Worm (Caenorhabditis elegans) whole organism, L3 larva: ENCODE results near the gene F09C6.10.
A peak's percentile ranks its signal among the peaks of the same experiment; 100 is the strongest.

ENCODE experiments used
- R02D3.7 ChIP-seq: fragments of 150-350 bp; optimal IDR thresholded peaks from 2 replicates; lab custom pipeline; 2014; ENCODE audit warnings: missing biosample characterization, missing genetic modification characterization
- ZK546.5 ChIP-seq: sonication (generic microtip); optimal IDR thresholded peaks from 2 replicates; lab custom pipeline; 2017; ENCODE audit warnings: missing biosample characterization, missing genetic modification characterization
- aly-2 ChIP-seq: fragments of 150-350 bp; optimal IDR thresholded peaks from 2 replicates; lab custom pipeline; 2014; ENCODE audit warnings: missing biosample characterization, missing genetic modification characterization
- ama-1 ChIP-seq: fragments of 150-350 bp; optimal IDR thresholded peaks from 2 replicates; lab custom pipeline; 2018
- ceh-16 ChIP-seq: sonication (generic microtip); optimal IDR thresholded peaks from 2 replicates; lab custom pipeline; 2017; ENCODE audit warnings: missing biosample characterization, missing genetic modification characterization
- ceh-28 ChIP-seq: fragments of 150-350 bp; optimal IDR thresholded peaks from 2 replicates; lab custom pipeline; 2014; ENCODE audit warnings: missing biosample characterization, missing genetic modification reagents, missing genetic modification characterization
- daf-12 ChIP-seq: fragments of 150-350 bp; optimal IDR thresholded peaks from 2 replicates; lab custom pipeline; 2014; ENCODE audit warnings: missing biosample characterization, missing genetic modification reagents, missing genetic modification characterization
- egl-27 ChIP-seq: sonication (generic microtip); optimal IDR thresholded peaks from 4 replicates; lab custom pipeline; 2017; ENCODE audit warnings: missing biosample characterization, missing genetic modification reagents, missing genetic modification characterization
- elt-1 ChIP-seq: fragments of 150-350 bp; optimal IDR thresholded peaks from 2 replicates; lab custom pipeline; 2014; ENCODE audit warnings: missing biosample characterization, missing genetic modification characterization
- elt-3 ChIP-seq, 3 experiments: fragments of 150-350 bp in 1 of 3; sonication (generic microtip) in 2 of 3; optimal IDR thresholded peaks; 2 replicates in 2 of 3; 4 replicates in 1 of 3; lab custom pipeline; 2014 to 2017; ENCODE audit warnings: missing biosample characterization in 3 of 3, missing genetic modification characterization in 3 of 3
- eor-1 ChIP-seq, 2 experiments: fragments of 150-350 bp; optimal IDR thresholded peaks; 2 replicates each; lab custom pipeline; 2014 to 2018; ENCODE audit warnings: missing biosample characterization in 2 of 2, missing genetic modification characterization in 2 of 2
- fkh-10 ChIP-seq: sonication (generic microtip); optimal IDR thresholded peaks from 2 replicates; lab custom pipeline; 2017; ENCODE audit warnings: missing biosample characterization, missing genetic modification reagents, missing genetic modification characterization
- fkh-2 ChIP-seq: fragments of 150-350 bp; optimal IDR thresholded peaks from 2 replicates; lab custom pipeline; 2014; ENCODE audit warnings: missing biosample characterization, missing genetic modification reagents, missing genetic modification characterization
- fos-1 ChIP-seq: fragments of 150-350 bp; optimal IDR thresholded peaks from 2 replicates; lab custom pipeline; 2014; ENCODE audit warnings: missing biosample characterization, missing genetic modification characterization
- hmg-11 ChIP-seq: sonication (generic microtip); optimal IDR thresholded peaks from 2 replicates; lab custom pipeline; 2016; ENCODE audit warnings: missing genetic modification characterization, missing compliant biosample characterization
- jun-1 ChIP-seq: fragments of 150-350 bp; optimal IDR thresholded peaks from 2 replicates; lab custom pipeline; 2014; ENCODE audit warnings: missing biosample characterization, missing genetic modification reagents, missing genetic modification characterization
- lin-15B ChIP-seq: fragments of 150-350 bp; optimal IDR thresholded peaks from 2 replicates; lab custom pipeline; 2014; ENCODE audit warnings: missing biosample characterization, missing genetic modification characterization
- mdl-1 ChIP-seq: fragments of 150-350 bp; optimal IDR thresholded peaks from 2 replicates; lab custom pipeline; 2014; ENCODE audit warnings: missing biosample characterization, missing genetic modification characterization
- nfya-1 ChIP-seq: sonication (generic microtip); optimal IDR thresholded peaks from 2 replicates; lab custom pipeline; 2017; ENCODE audit warnings: missing genetic modification characterization, mild to moderate bottlenecking, missing compliant biosample characterization, antibody characterized with exemption, moderate library complexity; ENCODE audit not compliant: insufficient read depth
- nhr-11 ChIP-seq: fragments of 150-350 bp; optimal IDR thresholded peaks from 2 replicates; lab custom pipeline; 2014; ENCODE audit warnings: missing biosample characterization, missing genetic modification characterization
- nhr-12 ChIP-seq: fragments of 150-350 bp; optimal IDR thresholded peaks from 2 replicates; lab custom pipeline; 2014; ENCODE audit warnings: missing biosample characterization, missing genetic modification characterization
- nhr-23 ChIP-seq: fragments of 150-350 bp; optimal IDR thresholded peaks from 2 replicates; lab custom pipeline; 2014; ENCODE audit warnings: missing biosample characterization, missing genetic modification reagents, missing genetic modification characterization
- nhr-237 ChIP-seq: fragments of 150-350 bp; optimal IDR thresholded peaks from 2 replicates; lab custom pipeline; 2014; ENCODE audit warnings: missing biosample characterization, missing genetic modification characterization
- nhr-28 ChIP-seq: fragments of 150-350 bp; optimal IDR thresholded peaks from 2 replicates; lab custom pipeline; 2014; ENCODE audit warnings: missing biosample characterization, missing genetic modification characterization
- nhr-76 ChIP-seq: fragments of 150-350 bp; sonication (generic microtip); optimal IDR thresholded peaks from 5 replicates; lab custom pipeline; 2014; ENCODE audit warnings: missing biosample characterization, missing genetic modification characterization
- nhr-77 ChIP-seq: fragments of 150-350 bp; optimal IDR thresholded peaks from 2 replicates; lab custom pipeline; 2014; ENCODE audit warnings: missing biosample characterization, missing genetic modification characterization
- pha-4 ChIP-seq: fragments of 150-350 bp; optimal IDR thresholded peaks from 2 replicates; lab custom pipeline; 2014; ENCODE audit warnings: missing biosample characterization, missing genetic modification reagents, missing genetic modification characterization
- pqm-1 ChIP-seq: fragments of 150-350 bp; optimal IDR thresholded peaks from 2 replicates; lab custom pipeline; 2017; ENCODE audit warnings: missing biosample characterization, missing genetic modification characterization, inconsistent platforms
- sea-2 ChIP-seq: fragments of 150-350 bp; sonication (generic microtip); optimal IDR thresholded peaks from 4 replicates; lab custom pipeline; 2014; ENCODE audit warnings: missing biosample characterization, missing genetic modification reagents, missing genetic modification characterization
- snpc-4 ChIP-seq: fragments of 150-350 bp; optimal IDR thresholded peaks from 2 replicates; lab custom pipeline; 2014; ENCODE audit warnings: missing biosample characterization, missing genetic modification characterization
- tbx-2 ChIP-seq: sonication (generic microtip); optimal IDR thresholded peaks from 2 replicates; lab custom pipeline; 2016; ENCODE audit warnings: mild to moderate bottlenecking, missing genetic modification characterization, missing compliant biosample characterization
- zag-1 ChIP-seq: fragments of 150-350 bp; optimal IDR thresholded peaks from 2 replicates; lab custom pipeline; 2014; ENCODE audit warnings: missing biosample characterization, missing genetic modification characterization
- ztf-11 ChIP-seq: fragments of 150-350 bp; optimal IDR thresholded peaks from 2 replicates; lab custom pipeline; 2014; ENCODE audit warnings: missing biosample characterization, missing genetic modification characterization
- ztf-4 ChIP-seq: fragments of 150-350 bp; optimal IDR thresholded peaks from 2 replicates; lab custom pipeline; 2014; ENCODE audit warnings: missing biosample characterization, missing genetic modification characterization

The F09C6.10 gene

ce11 chrV:16893440-16893839, 22.5 kb downstream of the F09C6.10 start, which contains the start of gene F09C6.15:
Gene F09C6.15 (plus strand): TSS chrV:16893740.
- TF ChIP-seq pqm-1 (tag; lab: Kevin White, UChicago): no peak

- no peak for TF ChIP-seq R02D3.7
- TF ChIP-seq fkh-2 (tag; lab: Kevin White, UChicago): no peak
- TF ChIP-seq hmg-11 (tag; lab: Kevin White, UChicago): no peak
- no peak for TF ChIP-seq nfya-1
- TF ChIP-seq ztf-11 (tag; lab: Kevin White, UChicago): no peak
- TF ChIP-seq nhr-76 (tag; lab: Kevin White, UChicago): no peak
- TF ChIP-seq nhr-11: no peak
- no peak for TF ChIP-seq nhr-77
Observed at ce11 chrV:16888788-16889325, 27.1 kb downstream of the F09C6.10 start, which contains the start of the genes ifas-2 and fbxa-44. Gene ifas-2 (minus strand): TSS chrV:16888888. Gene fbxa-44 (plus strand): TSS chrV:16889275.

- TF ChIP-seq egl-27 (tag; lab: Kevin White, UChicago): no peak
- TF ChIP-seq pqm-1 (tag; lab: Kevin White, UChicago): no peak
- no peak for TF ChIP-seq mdl-1
- no peak for TF ChIP-seq nhr-23 (tag; lab: Kevin White, UChicago)
- TF ChIP-seq aly-2 (tag; lab: Kevin White, UChicago): no peak
- TF ChIP-seq ceh-16 (tag; lab: Kevin White, UChicago): no peak
- no peak for TF ChIP-seq zag-1 (tag; lab: Kevin White, UChicago)
- no peak for TF ChIP-seq ztf-11 (tag; lab: Kevin White, UChicago)
Observed at ce11 chrV:16884744-16885143, 31.2 kb downstream of the F09C6.10 start, which contains the start of gene F09C6.13. Gene F09C6.13 (plus strand): TSS chrV:16885044.

ce11 chrV:16882260-16882918, 33.6 kb downstream of the F09C6.10 start, which contains the start of the genes F09C6.11 and F09C6.12:
Gene F09C6.11 (minus strand): TSS chrV:16882310.
Gene F09C6.12 (plus strand): TSS chrV:16882868.
- TF ChIP-seq fos-1 (tag; lab: Kevin White, UChicago): no peak
- peak; percentile 95 for TF ChIP-seq pha-4 (tag; lab: Kevin White, UChicago)

ce11 chrV:16880679-16881078, 35.3 kb downstream of the F09C6.10 start, which contains the start of gene F09C6.14:
Gene F09C6.14 (plus strand): TSS chrV:16880979.
- no peak for TF ChIP-seq nhr-12
- TF ChIP-seq ZK546.5: no peak
- no peak for TF ChIP-seq elt-1
- TF ChIP-seq lin-15B (tag; lab: Kevin White, UChicago): no peak
- no peak for TF ChIP-seq eor-1 (tag; optimal IDR thresholded peaks at IDR 0.05; lab: Kevin White, UChicago)
- TF ChIP-seq daf-12: no peak
- no peak for TF ChIP-seq ceh-28 (tag; lab: Kevin White, UChicago)
- no peak for TF ChIP-seq fkh-10
- TF ChIP-seq ama-1 (lab: Kevin White, UChicago): no peak
- TF ChIP-seq snpc-4 (tag; lab: Kevin White, UChicago): no peak
- no peak for TF ChIP-seq elt-3 (tag; optimal IDR thresholded peaks at IDR 0.05; lab: Kevin White, UChicago)
- no peak for TF ChIP-seq sea-2
- no peak for TF ChIP-seq nhr-237 (tag; lab: Kevin White, UChicago)
- TF ChIP-seq nfya-1: no peak
- no peak for TF ChIP-seq nhr-28 (tag; lab: Kevin White, UChicago)
- no peak for TF ChIP-seq tbx-2 (tag; lab: Kevin White, UChicago)
- no peak for TF ChIP-seq nhr-11

ce11 chrV:16880054-16880453, 35.9 kb downstream of the F09C6.10 start, which contains the start of gene F09C6.3:
Gene F09C6.3 (minus strand): TSS chrV:16880154.
- TF ChIP-seq ztf-4 (no peak), jun-1 (tag; lab: Kevin White, UChicago) (no peak), daf-12 (no peak)
